Fruit fly (Drosophila melanogaster): ENCODE measurements around the gene dos.
A peak's percentile ranks its signal among the peaks of the same experiment; 100 is the strongest.

dos gene

DNA sequence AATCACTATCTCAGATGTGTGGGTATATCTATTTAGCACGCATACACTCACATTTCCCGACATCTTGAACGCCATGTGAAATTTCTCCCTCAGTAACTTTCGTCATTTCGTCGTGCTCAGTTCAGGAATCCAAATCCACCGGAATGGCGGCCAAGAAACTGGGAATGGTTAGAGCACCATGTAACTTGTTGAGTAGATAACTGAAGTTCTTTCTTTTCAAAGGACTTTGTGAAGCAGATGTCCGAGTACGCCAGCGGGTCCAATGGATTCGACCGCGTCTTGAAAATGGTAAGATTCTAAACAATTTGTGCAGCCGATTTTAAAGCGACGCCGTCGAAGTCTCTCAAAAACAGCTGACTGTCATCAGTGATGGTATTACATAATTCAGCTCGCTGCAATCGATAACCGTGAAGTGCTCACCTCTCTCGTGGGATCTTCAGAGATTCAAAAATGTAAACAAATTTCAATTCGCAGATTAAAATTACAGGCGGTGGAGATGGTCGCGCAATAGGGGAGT lies 10.1 kb downstream of the dos start, which contains the start of the genes CG16985 and CG12182 (continued):
- TF ChIP-seq wor (GFP tag; IDR thresholded peaks at IDR 0.05) (no peak), CG6689 (GFP tag; IDR thresholded peaks at IDR 0.05) (peak; percentile 13; the same call in 1 of the 2 replicates), Scr (GFP tag; IDR thresholded peaks at IDR 0.05; ENCODE audit: partially characterized antibody) (peak; percentile 46; the same call in 1 of the 2 replicates), bsh (GFP tag; optimal IDR thresholded peaks at IDR 0.05) (no peak)

DNA sequence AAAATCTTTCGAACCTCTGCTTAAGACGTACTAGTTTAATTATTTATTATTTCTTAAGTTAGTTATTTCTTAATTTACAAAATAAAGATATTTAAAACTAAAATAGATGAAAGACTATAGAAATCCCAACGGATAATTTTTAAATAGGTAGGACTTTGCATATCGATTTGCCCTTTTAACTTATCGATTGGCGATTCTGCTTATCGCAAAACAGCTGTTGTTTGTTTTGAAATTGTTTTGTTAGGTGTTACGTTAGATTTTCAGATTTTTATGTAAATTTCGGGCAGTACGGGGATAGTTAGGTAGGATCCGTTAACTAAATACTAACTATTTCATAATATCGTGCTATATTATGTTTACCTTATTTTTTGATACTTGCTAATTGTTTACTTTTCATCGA lies 10.9 kb downstream of the dos start, which contains the start of gene CG16986:
TSS of gene CG16986 (plus strand) at position 188 of the 400 bp plus-strand sequence.
- TF ChIP-seq E2f2 (GFP tag; IDR thresholded peaks at IDR 0.05) (peak; percentile 31; the same call in 1 of the 2 replicates), HHEX (GFP tag; optimal IDR thresholded peaks at IDR 0.05) (no peak), eve (GFP tag; optimal IDR thresholded peaks at IDR 0.05) (no peak), CG12155 (GFP tag; optimal IDR thresholded peaks at IDR 0.05) (no peak), gro (GFP tag; optimal IDR thresholded peaks at IDR 0.05) (no peak), schlank (tag; optimal IDR thresholded peaks at IDR 0.05) (no peak), Ets65A (GFP tag) (peak; percentile 61), trem (tag; optimal IDR thresholded peaks at IDR 0.05) (peak; percentile 10), Myb (GFP tag; optimal IDR thresholded peaks at IDR 0.05) (peak; percentile 38), trh (GFP tag; optimal IDR thresholded peaks at IDR 0.05) (no peak), CG11085 (GFP tag; IDR thresholded peaks at IDR 0.05) (no peak), Aef1 (GFP tag; IDR thresholded peaks at IDR 0.05) (no peak), MBD-R2 (GFP tag; IDR thresholded peaks at IDR 0.05) (peak; percentile 45; the same call in 1 of the 2 replicates), Dref (GFP tag; IDR thresholded peaks at IDR 0.05) (peak; percentile 65), CG13287 (GFP tag; IDR thresholded peaks at IDR 0.05; ENCODE audit: partially characterized antibody) (peak; percentile 37; the same call in 1 of the 2 replicates), CG6272 (GFP tag; IDR thresholded peaks at IDR 0.05) (no peak), unc-4 (GFP tag; IDR thresholded peaks at IDR 0.05; ENCODE audit: partially characterized antibody) (peak; percentile 37; the same call in 1 of the 2 replicates), Dll (GFP tag; IDR thresholded peaks at IDR 0.05; ENCODE audit: partially characterized antibody) (peak; percentile 48; the same call in 3 of the 4 replicates), pb (GFP tag; optimal IDR thresholded peaks at IDR 0.05) (no peak), CG34224 (GFP tag; IDR thresholded peaks at IDR 0.05; ENCODE audit: partially characterized antibody) (peak; percentile 54; the same call in 1 of the 3 replicates), chm (GFP tag; IDR thresholded peaks at IDR 0.05) (no peak), stwl (tag; optimal IDR thresholded peaks at IDR 0.05) (peak; percentile 14), CG11560 (tag; IDR thresholded peaks at IDR 0.05) (no peak), Dad (GFP tag; optimal IDR thresholded peaks at IDR 0.05) (no peak), Scr (GFP tag; IDR thresholded peaks at IDR 0.05; ENCODE audit: partially characterized antibody) (0 out of 2 replicates have a peak, but pooled peaks have one; percentile 24), Dp (GFP tag; optimal IDR thresholded peaks at IDR 0.05) (peak; percentile 11), bbx (GFP tag; IDR thresholded peaks at IDR 0.05; ENCODE audit: partially characterized antibody) (0 out of 2 replicates have a peak, but pooled peaks have one; percentile 49), BEAF-32 (GFP tag; optimal IDR thresholded peaks at IDR 0.05) (peak; percentile 15), pzg (GFP tag; optimal IDR thresholded peaks at IDR 0.05) (peak; percentile 13), CG2116 (GFP tag; optimal IDR thresholded peaks at IDR 0.05) (peak; percentile 33), CG7839 (tag; optimal IDR thresholded peaks at IDR 0.05) (no peak), crp (GFP tag; optimal IDR thresholded peaks at IDR 0.05) (peak in 1 of 2 experiments; percentile 82)

DNA sequence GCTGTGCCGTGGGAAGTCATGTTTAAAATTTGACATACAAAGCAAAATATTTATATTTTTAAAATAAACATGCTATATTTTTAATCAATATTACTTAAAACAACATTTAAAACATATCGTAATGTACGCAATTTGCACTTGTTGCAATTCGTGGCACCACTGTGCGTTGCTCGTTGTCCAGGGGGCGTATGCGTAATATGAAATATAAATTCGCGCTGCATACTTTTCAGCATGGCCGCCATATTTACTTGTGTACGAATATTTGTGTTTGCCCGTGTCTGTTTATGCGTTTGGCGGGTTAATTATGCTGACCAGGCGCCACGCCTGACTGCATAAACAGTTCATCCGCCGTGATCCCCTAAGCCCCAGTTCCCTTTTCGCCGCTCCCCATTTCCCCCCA lies 19.6 kb downstream of the dos start:
- no peak for TF ChIP-seq scrt (GFP tag; optimal IDR thresholded peaks at IDR 0.05)
- no peak for TF ChIP-seq ase (GFP tag; IDR thresholded peaks at IDR 0.05)
- TF ChIP-seq CG2199 (GFP tag; IDR thresholded peaks at IDR 0.05) = no peak
- no peak for TF ChIP-seq CG11504 (tag; optimal IDR thresholded peaks at IDR 0.05)
- peak; percentile 82 for TF ChIP-seq CG7372 (GFP tag; IDR thresholded peaks at IDR 0.05)
- peak; percentile 62 for TF ChIP-seq sens (GFP tag)
- peak; percentile 43 for TF ChIP-seq phol (tag; optimal IDR thresholded peaks at IDR 0.05)
- peak; percentile 51 for TF ChIP-seq CTCF (GFP tag; optimal IDR thresholded peaks at IDR 0.05)
